Fruit fly (Drosophila melanogaster): ENCODE results near the gene CG44090.

DNA sequence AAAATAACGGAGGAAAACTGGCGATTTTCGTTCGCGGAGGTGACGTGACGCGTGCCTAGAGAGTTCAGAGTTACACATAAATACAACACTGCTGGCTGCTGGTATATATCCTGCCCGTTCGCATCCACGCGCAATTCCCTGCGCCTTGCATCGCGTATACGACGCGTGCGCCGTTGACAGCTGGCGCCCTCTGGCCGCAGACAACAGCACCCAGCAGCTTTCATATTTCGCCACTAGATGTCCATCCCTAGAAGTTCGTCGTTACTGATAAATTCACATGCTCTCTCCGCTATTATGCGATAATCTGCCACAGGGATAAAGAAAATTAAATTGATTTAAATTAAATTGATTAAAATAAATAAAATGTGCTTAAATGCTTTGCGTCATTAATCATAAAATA is 31.8 kb downstream of the CG44090 start, which contains the start of gene Sur-8:
- TF ChIP-seq CTCF (optimal IDR thresholded peaks at IDR 0.05) (peak; percentile 90 to 92), CG8478 (optimal IDR thresholded peaks at IDR 0.05) (no peak)
